Worm (Caenorhabditis elegans) whole organism, midembryonic: ENCODE results near the gene K08D10.13.
"Not testable (repeated sequence)": the region's sequence is repeated elsewhere in the genome, so short reads cannot be mapped to it uniquely, and the experiment has no call there.

ENCODE experiments used
- T22C8.4 ChIP-seq: fragments of 200-800 bp; sonication (Bioruptor generic); IDR thresholded peaks from 2 replicates; pipeline ENCODE4 v1.3.6; 2022; ENCODE audit warnings: missing genetic modification characterization, missing compliant biosample characterization
- cog-1 ChIP-seq: sonication (generic microtip); optimal IDR thresholded peaks from 2 replicates; lab custom pipeline; 2016; ENCODE audit warnings: missing genetic modification characterization, missing compliant biosample characterization
- flt-1 ChIP-seq: fragments of 200-800 bp; sonication (Bioruptor generic); IDR thresholded peaks from 2 replicates; pipeline ENCODE4 v1.3.6; 2022; ENCODE audit warnings: missing genetic modification characterization, missing compliant biosample characterization
- klf-2 ChIP-seq: fragments of 200-800 bp; sonication (Bioruptor generic); conservative IDR thresholded peaks from 2 replicates; pipeline ENCODE4 v1.3.6; 2022; ENCODE audit warnings: missing genetic modification reagents, missing genetic modification characterization, missing compliant biosample characterization
- med-1 ChIP-seq: sonication (generic microtip); optimal IDR thresholded peaks from 2 replicates; lab custom pipeline; 2017; ENCODE audit warnings: missing genetic modification characterization, mild to moderate bottlenecking, missing compliant biosample characterization, antibody characterized with exemption, missing genetic modification reagents; ENCODE audit not compliant: insufficient read depth
- ref-1 ChIP-seq: fragments of 200-800 bp; sonication (Bioruptor generic); conservative IDR thresholded peaks from 2 replicates; pipeline ENCODE4 v1.3.6; 2022; ENCODE audit warnings: missing genetic modification reagents, missing genetic modification characterization, missing compliant biosample characterization
- tab-1 ChIP-seq: fragments of 200-800 bp; sonication (Bioruptor generic); IDR thresholded peaks from 2 replicates; pipeline ENCODE4 v1.3.6; 2022; ENCODE audit warnings: missing genetic modification characterization, missing compliant biosample characterization
- ztf-23 ChIP-seq: fragments of 200-800 bp; sonication (Bioruptor generic); IDR thresholded peaks from 2 replicates; pipeline ENCODE4 v1.3.6; 2022; ENCODE audit warnings: missing genetic modification reagents, missing genetic modification characterization, missing compliant biosample characterization
- ztf-29 ChIP-seq: fragments of 200-800 bp; sonication (Bioruptor generic); IDR thresholded peaks from 2 replicates; pipeline ENCODE4 v1.3.6; 2022; ENCODE audit warnings: missing genetic modification reagents, missing genetic modification characterization, missing compliant biosample characterization

ce11 chrIV:4180032-4180431, 8.7 kb upstream of the K08D10.13 start:
- TF ChIP-seq med-1 (GFP tag; lab: Kevin White, UChicago); flt-1 (GFP tag; lab: Robert Waterston, UW); tab-1 (GFP tag; lab: Robert Waterston, UW); cog-1 (tag; lab: Kevin White, UChicago); ztf-29; ref-1 (GFP tag; lab: Robert Waterston, UW); klf-2; T22C8.4 (GFP tag; lab: Robert Waterston, UW): not testable (repeated sequence)
- 0 out of 2 replicates have a peak, but pooled peaks have one; percentile 39 for TF ChIP-seq ztf-23
